Fruit fly (Drosophila melanogaster) whole organism: ENCODE measurements around the gene Osi10b.

ENCODE experiments used
- CG8478 ChIP-seq: fragments of >200 bp; optimal IDR thresholded peaks from 2 replicates; lab custom pipeline; 2018; ENCODE audit warnings: inconsistent platforms
- Dll ChIP-seq: fragments of >200 bp; optimal IDR thresholded peaks from 2 replicates; lab custom pipeline; 2017
- pan ChIP-seq: fragments of >200 bp; optimal IDR thresholded peaks from 2 replicates; lab custom pipeline; 2017
- psq ChIP-seq: fragments of >200 bp; optimal IDR thresholded peaks from 2 replicates; lab custom pipeline; 2017
- usp ChIP-seq: fragments of >200 bp; optimal IDR thresholded peaks from 2 replicates; lab custom pipeline; 2017; ENCODE audit warnings: missing biosample characterization, missing genetic modification characterization, mixed read lengths

- TF ChIP-seq psq (lab: Kevin White, UChicago) (no peak), pan (lab: Kevin White, UChicago) (no peak), Dll (lab: Kevin White, UChicago) (no peak), CG8478 (lab: Kevin White, UChicago) (no peak), usp (GFP tag; lab: Kevin White, UChicago) (no peak)
Observed at dm6 chr3R:6287433-6287832, 21.4 kb downstream of the Osi10b start, which contains the start of gene CG15594.
